Worm (Caenorhabditis elegans) whole organism, late embryonic: ENCODE results near the gene F16G10.8.

Experiments
- F13H6.1 ChIP-seq: sonication (generic microtip); optimal IDR thresholded peaks from 2 replicates; lab custom pipeline; 2016; ENCODE audit warnings: missing genetic modification characterization, missing compliant biosample characterization
- K02D7.2 ChIP-seq: sonication (generic microtip); optimal IDR thresholded peaks from 2 replicates; lab custom pipeline; 2017; ENCODE audit warnings: mild to moderate bottlenecking, missing genetic modification characterization, missing compliant biosample characterization
- K09A11.1 ChIP-seq: sonication (generic microtip); optimal IDR thresholded peaks from 2 replicates; lab custom pipeline; 2017; ENCODE audit warnings: antibody characterized with exemption, mild to moderate bottlenecking, missing genetic modification characterization, missing compliant biosample characterization; ENCODE audit not compliant: insufficient read depth
- ama-1 ChIP-seq: fragments of 150-350 bp; optimal IDR thresholded peaks from 2 replicates; lab custom pipeline; 2014
- ceh-14 ChIP-seq: sonication (generic microtip); optimal IDR thresholded peaks from 2 replicates; lab custom pipeline; 2016; ENCODE audit warnings: missing genotype, missing genetic modification characterization, missing compliant biosample characterization
- ceh-2 ChIP-seq: sonication (generic microtip); optimal IDR thresholded peaks from 2 replicates; lab custom pipeline; 2016; ENCODE audit warnings: missing genotype, missing genetic modification characterization, missing compliant biosample characterization
- ceh-30 ChIP-seq: fragments of 150-350 bp; optimal IDR thresholded peaks from 2 replicates; lab custom pipeline; 2014; ENCODE audit warnings: missing biosample characterization, missing genetic modification characterization
- ceh-31 ChIP-seq: sonication (generic microtip); optimal IDR thresholded peaks from 2 replicates; lab custom pipeline; 2016; ENCODE audit warnings: missing genetic modification characterization, missing compliant biosample characterization
- ceh-48 ChIP-seq: sonication (generic microtip); optimal IDR thresholded peaks from 2 replicates; lab custom pipeline; 2016; ENCODE audit warnings: missing genetic modification characterization, inconsistent platforms, missing compliant biosample characterization
- elt-2 ChIP-seq: sonication (generic microtip); optimal IDR thresholded peaks from 2 replicates; lab custom pipeline; 2016; ENCODE audit warnings: missing genetic modification reagents, missing genetic modification characterization, missing compliant biosample characterization
- ets-4 ChIP-seq: sonication (generic microtip); optimal IDR thresholded peaks from 2 replicates; lab custom pipeline; 2016; ENCODE audit warnings: missing genetic modification characterization, missing compliant biosample characterization
- eyg-1 ChIP-seq: sonication (generic microtip); optimal IDR thresholded peaks from 2 replicates; lab custom pipeline; 2016; ENCODE audit warnings: missing genotype, missing genetic modification characterization, missing compliant biosample characterization
- fax-1 ChIP-seq: sonication (generic microtip); optimal IDR thresholded peaks from 2 replicates; lab custom pipeline; 2016; ENCODE audit warnings: missing genotype, missing genetic modification characterization, missing compliant biosample characterization
- fkh-6 ChIP-seq: sonication (generic microtip); optimal IDR thresholded peaks from 2 replicates; lab custom pipeline; 2016; ENCODE audit warnings: missing genetic modification characterization, missing compliant biosample characterization
- hlh-13 ChIP-seq: fragments of 200-800 bp; sonication (Bioruptor generic); optimal IDR thresholded peaks from 2 replicates; lab custom pipeline; 2018; ENCODE audit warnings: mild to moderate bottlenecking, missing genetic modification characterization, missing compliant biosample characterization
- hlh-6 ChIP-seq: sonication (generic microtip); optimal IDR thresholded peaks from 2 replicates; lab custom pipeline; 2016; ENCODE audit warnings: missing genotype, missing genetic modification characterization, missing compliant biosample characterization
- hlh-8 ChIP-seq: sonication (generic microtip); optimal IDR thresholded peaks from 2 replicates; lab custom pipeline; 2016; ENCODE audit warnings: missing genotype, missing genetic modification characterization, missing compliant biosample characterization
- lim-6 ChIP-seq: sonication (generic microtip); optimal IDR thresholded peaks from 2 replicates; lab custom pipeline; 2016; ENCODE audit warnings: missing genetic modification characterization, missing compliant biosample characterization
- lin-11 ChIP-seq: fragments of 200-800 bp; sonication (Bioruptor generic); optimal IDR thresholded peaks from 2 replicates; lab custom pipeline; 2018; ENCODE audit warnings: mild to moderate bottlenecking, missing genetic modification characterization, missing compliant biosample characterization
- mec-3 ChIP-seq: sonication (generic microtip); optimal IDR thresholded peaks from 2 replicates; lab custom pipeline; 2016; ENCODE audit warnings: borderline replicate concordance, missing genetic modification characterization, missing compliant biosample characterization
- nfya-1 ChIP-seq: sonication (generic microtip); optimal IDR thresholded peaks from 2 replicates; lab custom pipeline; 2017; ENCODE audit warnings: missing genetic modification characterization, mild to moderate bottlenecking, missing compliant biosample characterization, antibody characterized with exemption, moderate library complexity
- nhr-232 ChIP-seq: sonication (generic microtip); optimal IDR thresholded peaks from 2 replicates; lab custom pipeline; 2016; ENCODE audit warnings: missing genetic modification characterization, missing compliant biosample characterization
- npax-4 ChIP-seq: sonication (generic microtip); optimal IDR thresholded peaks from 2 replicates; lab custom pipeline; 2016; ENCODE audit warnings: missing genetic modification characterization, missing compliant biosample characterization
- odd-2 ChIP-seq: sonication (generic microtip); optimal IDR thresholded peaks from 2 replicates; lab custom pipeline; 2017; ENCODE audit warnings: antibody characterized with exemption, mild to moderate bottlenecking, missing genetic modification characterization, missing compliant biosample characterization
- pat-9 ChIP-seq: fragments of 200-800 bp; sonication (Bioruptor generic); optimal IDR thresholded peaks from 2 replicates; lab custom pipeline; 2018; ENCODE audit warnings: mild to moderate bottlenecking, missing genetic modification characterization, moderate library complexity, missing compliant biosample characterization
- pax-1 ChIP-seq: fragments of 150-350 bp; optimal IDR thresholded peaks from 2 replicates; lab custom pipeline; 2014; ENCODE audit warnings: missing biosample characterization, missing genetic modification characterization
- pros-1 ChIP-seq: fragments of 150-350 bp; optimal IDR thresholded peaks from 2 replicates; lab custom pipeline; 2014; ENCODE audit warnings: missing biosample characterization, missing genetic modification reagents, missing genetic modification characterization
- ref-2 ChIP-seq: sonication (generic microtip); optimal IDR thresholded peaks from 2 replicates; lab custom pipeline; 2016; ENCODE audit warnings: missing genetic modification characterization, missing compliant biosample characterization
- rnt-1 ChIP-seq: sonication (generic microtip); optimal IDR thresholded peaks from 2 replicates; lab custom pipeline; 2016; ENCODE audit warnings: missing genetic modification characterization, missing compliant biosample characterization
- sox-2 ChIP-seq: fragments of 200-800 bp; sonication (Bioruptor generic); IDR thresholded peaks from 2 replicates; pipeline ENCODE4 v1.3.6; 2022; ENCODE audit warnings: missing genetic modification reagents, missing genetic modification characterization, missing compliant biosample characterization
- ttx-3 ChIP-seq: sonication (generic microtip); optimal IDR thresholded peaks from 2 replicates; lab custom pipeline; 2016; ENCODE audit warnings: missing genetic modification reagents, missing genetic modification characterization, missing compliant biosample characterization
- unc-3 ChIP-seq, 2 experiments: fragments of 200-800 bp in 1 of 2; sonication (Bioruptor generic) in 1 of 2; sonication (generic microtip) in 1 of 2; conservative IDR thresholded peaks in 1 of 2; optimal IDR thresholded peaks in 1 of 2; 2 replicates each; pipeline versions ENCODE4 v1.3.6 to Lab custom; 2016 to 2022; ENCODE audit warnings: missing compliant biosample characterization in 2 of 2, missing genetic modification characterization in 2 of 2, missing genetic modification reagents in 1 of 2
- unc-42 ChIP-seq: sonication (generic microtip); optimal IDR thresholded peaks from 2 replicates; lab custom pipeline; 2016; ENCODE audit warnings: missing genotype, missing genetic modification characterization, missing compliant biosample characterization
- unc-55 ChIP-seq: sonication (generic microtip); optimal IDR thresholded peaks from 2 replicates; lab custom pipeline; 2017; ENCODE audit warnings: missing biosample characterization, missing genetic modification reagents, missing genetic modification characterization

F16G10.8 gene

DNA sequence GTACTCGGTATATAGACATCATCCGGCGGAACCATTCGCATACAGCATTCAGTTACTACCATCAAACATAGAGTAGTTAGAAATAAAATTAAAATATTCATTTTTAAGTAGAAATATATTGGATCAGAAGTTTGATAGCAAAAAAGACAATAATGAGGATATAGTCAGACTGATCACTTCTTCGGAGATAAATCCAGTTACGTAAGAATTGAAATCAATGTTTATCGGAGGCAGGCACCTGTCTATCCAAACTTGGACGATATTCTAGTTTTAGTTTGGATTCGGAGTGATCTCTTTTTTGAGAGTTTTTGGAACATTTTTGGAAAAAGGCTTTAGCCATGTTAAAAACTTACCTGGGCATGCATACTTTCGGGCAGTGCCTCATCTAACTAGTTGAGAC is at the start of gene F16G10.8:
Gene F16G10.8 (minus strand): TSS at position 101 of the 400 bp plus-strand sequence.
- no peak for TF ChIP-seq ama-1
- no peak for TF ChIP-seq hlh-13 (GFP tag; lab: Kevin White, UChicago)
- no peak for TF ChIP-seq fax-1 (tag; lab: Kevin White, UChicago)
- no peak for TF ChIP-seq ceh-48 (tag; lab: Kevin White, UChicago)
- TF ChIP-seq ttx-3, result no peak
- no peak for TF ChIP-seq unc-3 (GFP tag; conservative IDR thresholded peaks at IDR 0.05; lab: Robert Waterston, UW)
- TF ChIP-seq unc-3 (tag; optimal IDR thresholded peaks at IDR 0.05; lab: Kevin White, UChicago), result no peak

- TF ChIP-seq lin-11 (tag; lab: Kevin White, UChicago), result no peak
- peak; percentile 55 for TF ChIP-seq ceh-48 (tag; lab: Kevin White, UChicago)
- TF ChIP-seq rnt-1 (tag; lab: Kevin White, UChicago), result no peak
- TF ChIP-seq, all 69 proteins: peak for 1
These were observed 48.7 kb upstream of the F16G10.8 start, which contains the start of gene ceh-86 for ce11 chrII:2431972-2432371. Gene ceh-86 (minus strand): TSS chrII:2432072.

DNA sequence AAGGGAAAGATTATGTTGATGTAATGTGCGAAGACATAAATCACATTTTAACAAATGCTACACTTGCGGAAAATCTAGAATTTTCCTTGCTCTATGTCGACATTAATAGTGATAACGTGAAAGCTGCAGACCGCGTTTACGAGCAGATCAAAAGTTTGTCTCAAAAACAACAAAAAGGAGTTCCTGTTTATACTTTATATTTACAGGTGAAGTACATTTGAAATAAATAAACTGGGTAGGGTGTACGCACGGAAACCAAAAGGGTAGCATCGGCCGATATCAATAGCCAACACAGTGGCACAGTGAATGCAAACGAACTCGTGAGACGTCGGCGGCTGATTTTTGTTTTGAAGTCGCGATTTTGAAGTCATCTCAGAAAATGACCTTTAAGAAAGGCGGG is 39.2 kb upstream of the F16G10.8 start:
- TF ChIP-seq ceh-14 (tag; lab: Kevin White, UChicago) (no peak), pax-1 (no peak), elt-2 (no peak), K09A11.1 (no peak), unc-55 (no peak), ceh-48 (tag; lab: Kevin White, UChicago) (no peak), K02D7.2 (tag; lab: Kevin White, UChicago) (no peak), nfya-1 (no peak), rnt-1 (tag; lab: Kevin White, UChicago) (no peak), sox-2 (no peak), ceh-31 (tag; lab: Kevin White, UChicago) (no peak), ets-4 (no peak)

DNA sequence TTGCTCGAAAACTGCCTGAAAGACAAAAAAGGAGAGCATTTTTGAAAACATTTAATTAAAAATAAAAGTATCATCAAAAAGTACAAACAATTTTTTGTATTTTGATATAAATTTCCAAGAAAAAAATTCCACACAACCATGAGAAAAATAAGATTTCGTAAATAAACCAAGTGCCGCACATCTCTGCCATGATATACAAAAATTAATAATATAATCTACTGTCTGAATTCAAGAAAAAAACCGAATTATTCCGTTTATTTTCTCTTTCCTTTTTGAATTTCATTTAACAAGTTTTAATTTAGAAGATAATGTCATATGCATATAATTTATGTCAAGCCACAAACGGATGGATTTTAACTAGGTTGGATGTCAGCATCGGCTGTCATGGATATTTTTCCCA is 38.7 kb upstream of the F16G10.8 start, which contains the start of gene F42G2.2:
Gene F42G2.2 (plus strand): TSS at position 301 of the 400 bp plus-strand sequence.
- TF ChIP-seq ets-4 (no peak), nfya-1 (no peak), unc-3 (GFP tag; conservative IDR thresholded peaks at IDR 0.05; lab: Robert Waterston, UW) (no peak), unc-3 (tag; optimal IDR thresholded peaks at IDR 0.05; lab: Kevin White, UChicago) (no peak), odd-2 (tag; lab: Kevin White, UChicago) (no peak), hlh-8 (tag; lab: Kevin White, UChicago) (no peak), pros-1 (tag; lab: Kevin White, UChicago) (no peak), hlh-6 (tag; lab: Kevin White, UChicago) (no peak), ceh-30 (tag; lab: Kevin White, UChicago) (no peak), pat-9 (tag; lab: Kevin White, UChicago) (no peak), mec-3 (no peak), nhr-232 (no peak), unc-42 (tag; lab: Kevin White, UChicago) (no peak), ceh-2 (tag; lab: Kevin White, UChicago) (no peak), npax-4 (tag; lab: Kevin White, UChicago) (no peak), F13H6.1 (no peak), eyg-1 (no peak)

ce11 chrII:2421185-2421584 is 38.0 kb upstream of the F16G10.8 start:
- TF ChIP-seq unc-42 (tag; lab: Kevin White, UChicago), result no peak
- no peak for TF ChIP-seq ref-2 (tag; lab: Kevin White, UChicago)
- TF ChIP-seq fkh-6 (tag; lab: Kevin White, UChicago), result no peak
- peak; percentile 24 for TF ChIP-seq elt-2
- TF ChIP-seq sox-2, result no peak
- no peak for TF ChIP-seq rnt-1 (tag; lab: Kevin White, UChicago)

ce11 chrII:2420685-2421084 is 37.5 kb upstream of the F16G10.8 start:
- TF ChIP-seq elt-2 (peak; percentile 21), lim-6 (tag; lab: Kevin White, UChicago) (no peak), ets-4 (no peak)
